Worm (Caenorhabditis elegans) whole organism, young adult: ENCODE data around the gene W01A11.1.

Experiments
- B0261.1 ChIP-seq: sonication (generic microtip); optimal IDR thresholded peaks from 2 replicates; lab custom pipeline; 2016; ENCODE audit warnings: mild to moderate bottlenecking, missing genetic modification characterization, moderate library complexity, missing compliant biosample characterization
- F39B2.1 ChIP-seq: fragments of 200-800 bp; sonication (Bioruptor generic); IDR thresholded peaks from 2 replicates; pipeline ENCODE4 v1.3.6; 2022; ENCODE audit warnings: missing genetic modification reagents, missing genetic modification characterization, missing compliant biosample characterization
- F57A8.1 ChIP-seq: fragments of 200-800 bp; sonication (Bioruptor generic); optimal IDR thresholded peaks from 2 replicates; lab custom pipeline; 2018; ENCODE audit warnings: mild to moderate bottlenecking, missing genetic modification characterization, moderate library complexity, missing compliant biosample characterization
- T26A5.8 ChIP-seq: sonication (generic microtip); optimal IDR thresholded peaks from 2 replicates; lab custom pipeline; 2016; ENCODE audit warnings: missing genetic modification characterization, missing compliant biosample characterization
- aptf-2 ChIP-seq: fragments of 200-800 bp; sonication (Bioruptor generic); conservative IDR thresholded peaks from 2 replicates; pipeline ENCODE4 v1.3.6; 2022; ENCODE audit warnings: missing genetic modification reagents, missing genetic modification characterization, missing compliant biosample characterization
- atf-7 ChIP-seq: sonication (generic microtip); optimal IDR thresholded peaks from 2 replicates; lab custom pipeline; 2017; ENCODE audit warnings: mild to moderate bottlenecking, missing genetic modification characterization, missing compliant biosample characterization
- attf-6 ChIP-seq: fragments of 200-800 bp; sonication (Bioruptor generic); IDR thresholded peaks from 2 replicates; pipeline ENCODE4 v1.3.6; 2022; ENCODE audit warnings: missing genetic modification reagents, missing genetic modification characterization, missing compliant biosample characterization
- cebp-1 ChIP-seq, 2 experiments: fragments of 200-800 bp in 1 of 2; sonication (Bioruptor generic) in 1 of 2; sonication (generic microtip) in 1 of 2; IDR thresholded peaks in 1 of 2; optimal IDR thresholded peaks in 1 of 2; 2 replicates each; pipeline versions ENCODE4 v1.3.6 to Lab custom; 2017 to 2022; ENCODE audit warnings: missing compliant biosample characterization in 2 of 2, missing genetic modification characterization in 2 of 2, mild to moderate bottlenecking in 1 of 2, missing genetic modification reagents in 1 of 2, moderate library complexity in 1 of 2
- cebp-2 ChIP-seq: fragments of 200-800 bp; sonication (Bioruptor generic); IDR thresholded peaks from 2 replicates; pipeline ENCODE4 v1.3.6; 2022; ENCODE audit warnings: missing genetic modification characterization, missing compliant biosample characterization
- ceh-27 ChIP-seq: fragments of 200-800 bp; sonication (Bioruptor generic); optimal IDR thresholded peaks from 2 replicates; lab custom pipeline; 2018; ENCODE audit warnings: mild to moderate bottlenecking, missing genetic modification characterization, moderate library complexity, missing compliant biosample characterization
- ceh-40 ChIP-seq: fragments of 200-800 bp; sonication (Bioruptor generic); IDR thresholded peaks from 2 replicates; pipeline ENCODE4 v1.3.6; 2022; ENCODE audit warnings: missing genetic modification characterization, missing compliant biosample characterization
- die-1 ChIP-seq: sonication (generic microtip); optimal IDR thresholded peaks from 2 replicates; lab custom pipeline; 2016; ENCODE audit warnings: missing genotype, mild to moderate bottlenecking, missing genetic modification characterization, missing compliant biosample characterization
- egl-44 ChIP-seq: fragments of 200-800 bp; sonication (Bioruptor generic); IDR thresholded peaks from 2 replicates; pipeline ENCODE4 v1.3.6; 2022; ENCODE audit warnings: missing genetic modification reagents, missing genetic modification characterization, missing compliant biosample characterization
- ekl-4 ChIP-seq: fragments of 200-800 bp; sonication (Bioruptor generic); IDR thresholded peaks from 2 replicates; pipeline ENCODE4 v1.3.6; 2022; ENCODE audit warnings: missing genetic modification reagents, missing genetic modification characterization, missing compliant biosample characterization
- ets-4 ChIP-seq: fragments of 200-800 bp; sonication (Bioruptor generic); optimal IDR thresholded peaks from 2 replicates; lab custom pipeline; 2018; ENCODE audit warnings: mild to moderate bottlenecking, missing genetic modification characterization, missing compliant biosample characterization
- lin-26 ChIP-seq: fragments of 200-800 bp; sonication (Bioruptor generic); IDR thresholded peaks from 2 replicates; pipeline ENCODE4 v1.3.6; 2022; ENCODE audit warnings: missing genetic modification reagents, missing genetic modification characterization, missing compliant biosample characterization
- lir-1 ChIP-seq: fragments of 200-800 bp; sonication (Bioruptor generic); conservative IDR thresholded peaks from 2 replicates; pipeline ENCODE4 v1.3.6; 2022; ENCODE audit warnings: missing genetic modification reagents, missing genetic modification characterization, missing compliant biosample characterization
- madf-10 ChIP-seq: sonication (generic microtip); optimal IDR thresholded peaks from 2 replicates; lab custom pipeline; 2016; ENCODE audit warnings: mild to moderate bottlenecking, missing genetic modification characterization, missing compliant biosample characterization
- madf-6 ChIP-seq: fragments of 200-800 bp; sonication (Bioruptor generic); IDR thresholded peaks from 2 replicates; pipeline ENCODE4 v1.3.6; 2022; ENCODE audit warnings: missing genetic modification reagents, missing genetic modification characterization, missing compliant biosample characterization
- mcd-1 ChIP-seq: fragments of 200-800 bp; sonication (Bioruptor generic); IDR thresholded peaks from 2 replicates; pipeline ENCODE4 v1.3.6; 2022; ENCODE audit warnings: missing genetic modification reagents, missing genetic modification characterization, missing compliant biosample characterization
- mel-28 ChIP-seq: sonication (generic microtip); optimal IDR thresholded peaks from 2 replicates; lab custom pipeline; 2016; ENCODE audit warnings: borderline replicate concordance, mild to moderate bottlenecking, missing genetic modification characterization, missing compliant biosample characterization
- mxl-1 ChIP-seq: sonication (generic microtip); optimal IDR thresholded peaks from 2 replicates; lab custom pipeline; 2016; ENCODE audit warnings: missing genetic modification characterization, missing compliant biosample characterization
- nfyb-1 ChIP-seq: fragments of 200-800 bp; sonication (Bioruptor generic); IDR thresholded peaks from 2 replicates; pipeline ENCODE4 v1.3.6; 2022; ENCODE audit warnings: missing genetic modification reagents, missing genetic modification characterization, missing compliant biosample characterization
- nhr-80 ChIP-seq: sonication (generic microtip); optimal IDR thresholded peaks from 2 replicates; lab custom pipeline; 2016; ENCODE audit warnings: missing genetic modification characterization, missing compliant biosample characterization
- nhr-90 ChIP-seq: sonication (generic microtip); optimal IDR thresholded peaks from 2 replicates; lab custom pipeline; 2016; ENCODE audit warnings: missing genotype, mild to moderate bottlenecking, missing genetic modification characterization, missing compliant biosample characterization
- pbrm-1 ChIP-seq: fragments of 200-800 bp; sonication (Bioruptor generic); IDR thresholded peaks from 2 replicates; pipeline ENCODE4 v1.3.6; 2022; ENCODE audit warnings: missing genetic modification reagents, missing genetic modification characterization, missing compliant biosample characterization
- rcor-1 ChIP-seq: fragments of 200-800 bp; sonication (Bioruptor generic); IDR thresholded peaks from 2 replicates; pipeline ENCODE4 v1.3.6; 2022; ENCODE audit warnings: missing genetic modification reagents, missing genetic modification characterization, missing compliant biosample characterization
- repo-1 ChIP-seq: sonication (generic microtip); optimal IDR thresholded peaks from 2 replicates; lab custom pipeline; 2017; ENCODE audit warnings: mild to moderate bottlenecking, missing genetic modification characterization, missing compliant biosample characterization
- somi-1 ChIP-seq: fragments of 200-800 bp; sonication (Bioruptor generic); optimal IDR thresholded peaks from 2 replicates; lab custom pipeline; 2018; ENCODE audit warnings: mild to moderate bottlenecking, missing genetic modification characterization, missing compliant biosample characterization
- sptf-2 ChIP-seq: fragments of 200-800 bp; sonication (Bioruptor generic); optimal IDR thresholded peaks from 2 replicates; lab custom pipeline; 2018; ENCODE audit warnings: mild to moderate bottlenecking, missing genetic modification characterization, missing compliant biosample characterization
- zfh-2 ChIP-seq: fragments of 200-800 bp; sonication (Bioruptor generic); conservative IDR thresholded peaks from 2 replicates; pipeline ENCODE4 v1.3.6; 2022; ENCODE audit warnings: missing genetic modification reagents, missing genetic modification characterization, missing compliant biosample characterization
- ztf-26 ChIP-seq: sonication (generic microtip); optimal IDR thresholded peaks from 2 replicates; lab custom pipeline; 2017; ENCODE audit warnings: missing genetic modification characterization, missing compliant biosample characterization

Gene W01A11.1

ce11 chrV:6538323-6538722 is 39.3 kb downstream of the W01A11.1 start:
- TF ChIP-seq ceh-40 (GFP tag; lab: Robert Waterston, UW) (0 out of 2 replicates have a peak, but pooled peaks have one; percentile 42), egl-44 (GFP tag; lab: Robert Waterston, UW) (0 out of 2 replicates have a peak, but pooled peaks have one; percentile 28), aptf-2 (GFP tag; lab: Robert Waterston, UW) (no peak), sptf-2 (GFP tag; lab: Kevin White, UChicago) (no peak), cebp-1 (GFP tag; IDR thresholded peaks at IDR 0.05; lab: Robert Waterston, UW) (no peak), cebp-1 (tag; optimal IDR thresholded peaks at IDR 0.05; lab: Kevin White, UChicago) (peak; percentile 24), nfyb-1 (0 out of 2 replicates have a peak, but pooled peaks have one; percentile 42)

- TF ChIP-seq die-1 (tag; lab: Kevin White, UChicago) (peak; percentile 30), F57A8.1 (no peak), atf-7 (tag; lab: Kevin White, UChicago) (peak; percentile 0), cebp-1 (GFP tag; IDR thresholded peaks at IDR 0.05; lab: Robert Waterston, UW) (no peak), cebp-1 (tag; optimal IDR thresholded peaks at IDR 0.05; lab: Kevin White, UChicago) (peak; percentile 15), repo-1 (tag; lab: Kevin White, UChicago) (no peak), madf-6 (0 out of 2 replicates have a peak, but pooled peaks have one; percentile 13), lin-26 (GFP tag; lab: Robert Waterston, UW) (peak; percentile 26; the same call in 1 of the 2 replicates), rcor-1 (GFP tag; lab: Robert Waterston, UW) (no peak), B0261.1 (tag; lab: Kevin White, UChicago) (no peak), zfh-2 (peak; percentile 85), mcd-1 (GFP tag; lab: Robert Waterston, UW) (0 out of 2 replicates have a peak, but pooled peaks have one; percentile 31), ztf-26 (tag; lab: Kevin White, UChicago) (peak; percentile 5), lir-1 (no peak), ceh-27 (peak; percentile 14), nfyb-1 (no peak)
These were observed 42.9 kb downstream of the W01A11.1 start for ce11 chrV:6541875-6542274.

ce11 chrV:6544999-6545398 is 46.0 kb downstream of the W01A11.1 start:
- no peak for TF ChIP-seq cebp-2 (GFP tag; lab: Robert Waterston, UW)
- no peak for TF ChIP-seq somi-1 (GFP tag; lab: Kevin White, UChicago)
- no peak for TF ChIP-seq mxl-1 (tag; lab: Kevin White, UChicago)
- TF ChIP-seq ets-4 (GFP tag; lab: Kevin White, UChicago): no peak
- TF ChIP-seq rcor-1 (GFP tag; lab: Robert Waterston, UW): no peak
- no peak for TF ChIP-seq madf-10 (tag; lab: Kevin White, UChicago)
- TF ChIP-seq F57A8.1: no peak
- no peak for TF ChIP-seq mel-28 (tag; lab: Kevin White, UChicago)
- TF ChIP-seq nhr-90 (tag; lab: Kevin White, UChicago): no peak
- no peak for TF ChIP-seq F39B2.1
- no peak for TF ChIP-seq pbrm-1 (GFP tag; lab: Robert Waterston, UW)
- no peak for TF ChIP-seq T26A5.8 (tag; lab: Kevin White, UChicago)
- no peak for TF ChIP-seq ekl-4
- no peak for TF ChIP-seq ztf-26 (tag; lab: Kevin White, UChicago)
- TF ChIP-seq attf-6 (GFP tag; lab: Robert Waterston, UW): no peak

- TF ChIP-seq nhr-80 (tag; lab: Kevin White, UChicago) (peak; percentile 48), B0261.1 (tag; lab: Kevin White, UChicago) (no peak)
These were observed 47.6 kb downstream of the W01A11.1 start, which contains the start of gene dre-1 for ce11 chrV:6546450-6547171. dre-1 (minus strand) TSS chrV:6546500.
